Worm (Caenorhabditis elegans) whole organism, late embryonic: ENCODE results near the gene maph-1.3.

ENCODE experiments used
- ceh-18 ChIP-seq: sonication (generic microtip); optimal IDR thresholded peaks from 2 replicates; lab custom pipeline; 2016; ENCODE audit warnings: missing genetic modification characterization, missing compliant biosample characterization
- hlh-13 ChIP-seq: fragments of 200-800 bp; sonication (Bioruptor generic); optimal IDR thresholded peaks from 2 replicates; lab custom pipeline; 2018; ENCODE audit warnings: mild to moderate bottlenecking, missing genetic modification characterization, missing compliant biosample characterization
- madf-2 ChIP-seq: sonication (generic microtip); optimal IDR thresholded peaks from 2 replicates; lab custom pipeline; 2017; ENCODE audit warnings: missing genetic modification characterization, missing compliant biosample characterization
- pha-4 ChIP-seq: fragments of 150-350 bp; optimal IDR thresholded peaks from 2 replicates; lab custom pipeline; 2018; ENCODE audit warnings: missing biosample characterization, missing genetic modification reagents, missing genetic modification characterization
- ztf-16 ChIP-seq: sonication (generic microtip); optimal IDR thresholded peaks from 2 replicates; lab custom pipeline; 2017; ENCODE audit warnings: missing genetic modification characterization, missing compliant biosample characterization

- no peak for TF ChIP-seq madf-2 (tag; lab: Kevin White, UChicago)
- no peak for TF ChIP-seq pha-4 (tag; lab: Kevin White, UChicago)
- TF ChIP-seq ceh-18 = no peak
- TF ChIP-seq hlh-13 = no peak
- TF ChIP-seq ztf-16 (tag; lab: Kevin White, UChicago) = no peak
Measured at ce11 chrIII:3814421-3814820, 30.3 kb upstream of the maph-1.3 start.
